Worm (Caenorhabditis elegans): ENCODE data around the gene idpp-5.

The idpp-5 gene

ce11 chrX:3762410-3762809 lies 30.2 kb downstream of the idpp-5 start, which contains the start of gene T14G12.11:
Gene T14G12.11, minus strand, starts transcription at chrX:3762547.
- TF ChIP-seq nhr-77 (tag; optimal IDR thresholded peaks at IDR 0.05): no peak
- TF ChIP-seq pha-4 (tag; optimal IDR thresholded peaks at IDR 0.05): no peak
- no peak for TF ChIP-seq fos-1 (tag; optimal IDR thresholded peaks at IDR 0.05)
- no peak for TF ChIP-seq elt-2 (tag; optimal IDR thresholded peaks at IDR 0.05)
- no peak for TF ChIP-seq unc-39 (tag; optimal IDR thresholded peaks at IDR 0.05)
- TF ChIP-seq zag-1 (tag; optimal IDR thresholded peaks at IDR 0.05): no peak
- TF ChIP-seq ceh-9 (tag; optimal IDR thresholded peaks at IDR 0.05): no peak
- TF ChIP-seq fkh-2 (tag; optimal IDR thresholded peaks at IDR 0.05): no peak
- no peak for TF ChIP-seq nhr-12 (tag; optimal IDR thresholded peaks at IDR 0.05)
- no peak for TF ChIP-seq lsy-12 (tag; optimal IDR thresholded peaks at IDR 0.05)
- no peak for TF ChIP-seq ztf-4 (tag; optimal IDR thresholded peaks at IDR 0.05)
- TF ChIP-seq egl-27 (tag; optimal IDR thresholded peaks at IDR 0.05): no peak
- no peak for TF ChIP-seq hmg-11 (tag; optimal IDR thresholded peaks at IDR 0.05)
- no peak for TF ChIP-seq nhr-237 (tag; optimal IDR thresholded peaks at IDR 0.05)
- no peak for TF ChIP-seq lin-39 (tag; optimal IDR thresholded peaks at IDR 0.05)
- no peak for TF ChIP-seq lin-15B (tag; optimal IDR thresholded peaks at IDR 0.05)
- no peak for TF ChIP-seq snpc-4 (tag; optimal IDR thresholded peaks at IDR 0.05)
- no peak for TF ChIP-seq unc-62 (GFP tag; optimal IDR thresholded peaks at IDR 0.05)
- TF ChIP-seq nhr-28 (tag; optimal IDR thresholded peaks at IDR 0.05): no peak
- TF ChIP-seq elt-1 (tag; optimal IDR thresholded peaks at IDR 0.05): no peak

DNA sequence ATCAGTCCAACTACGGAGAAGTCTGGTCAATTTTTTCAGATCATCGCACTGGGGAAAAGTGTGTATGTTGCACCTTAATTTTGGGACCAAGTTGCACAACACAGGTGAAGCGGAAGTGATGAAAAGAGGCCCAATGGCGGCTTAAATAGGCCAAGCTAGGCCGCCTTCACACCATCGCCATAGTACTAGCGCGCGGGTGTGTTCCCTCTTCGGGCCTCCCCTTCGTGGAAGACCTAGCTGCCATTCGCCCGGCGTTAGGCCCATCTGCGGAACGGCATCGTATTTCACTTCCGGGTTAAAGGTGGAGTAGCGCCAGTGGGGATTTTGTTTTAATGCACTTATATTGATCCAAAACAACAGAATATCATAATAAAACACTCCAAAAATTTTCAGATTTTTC lies 32.8 kb downstream of the idpp-5 start:
- no peak for TF ChIP-seq jun-1 (tag; optimal IDR thresholded peaks at IDR 0.05)
- no peak for TF ChIP-seq egl-5 (tag; optimal IDR thresholded peaks at IDR 0.05)
- TF ChIP-seq daf-12 (tag; optimal IDR thresholded peaks at IDR 0.05): no peak
- no peak for TF ChIP-seq ZK546.5 (tag; optimal IDR thresholded peaks at IDR 0.05)
- TF ChIP-seq R02D3.7 (tag; optimal IDR thresholded peaks at IDR 0.05): no peak
- TF ChIP-seq nhr-25 (tag; optimal IDR thresholded peaks at IDR 0.05): no peak
- TF ChIP-seq elt-3 (tag; optimal IDR thresholded peaks at IDR 0.05): no peak
- TF ChIP-seq fkh-2 (tag; optimal IDR thresholded peaks at IDR 0.05): no peak
- no peak for TF ChIP-seq ztf-11 (tag; optimal IDR thresholded peaks at IDR 0.05)
- no peak for TF ChIP-seq zag-1 (tag; optimal IDR thresholded peaks at IDR 0.05)
- no peak for TF ChIP-seq unc-62 (GFP tag; optimal IDR thresholded peaks at IDR 0.05)

DNA sequence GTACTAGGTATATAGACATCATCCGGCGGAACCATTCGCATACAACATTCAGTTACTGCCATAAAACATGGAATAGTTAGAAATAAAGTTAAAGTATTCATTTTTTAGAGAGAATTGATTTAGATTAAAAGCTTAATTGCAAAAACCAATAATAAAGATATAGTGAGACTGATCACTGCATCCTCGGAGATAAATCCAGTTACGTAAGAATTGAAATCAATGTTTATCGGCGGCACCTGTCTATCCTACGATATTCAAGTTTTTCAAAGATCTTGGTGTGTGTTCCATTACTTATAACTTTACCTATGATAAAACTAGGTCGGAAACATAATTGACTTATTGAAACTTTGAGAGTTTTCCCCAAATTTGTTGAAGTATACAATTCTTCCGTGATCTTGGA lies 33.3 kb downstream of the idpp-5 start, which contains the start of gene T14G12.6:
Gene T14G12.6 (minus strand): TSS at position 101 of the 400 bp plus-strand sequence.
- TF ChIP-seq ztf-4 (tag; optimal IDR thresholded peaks at IDR 0.05) (no peak), jun-1 (tag; optimal IDR thresholded peaks at IDR 0.05) (no peak)

DNA sequence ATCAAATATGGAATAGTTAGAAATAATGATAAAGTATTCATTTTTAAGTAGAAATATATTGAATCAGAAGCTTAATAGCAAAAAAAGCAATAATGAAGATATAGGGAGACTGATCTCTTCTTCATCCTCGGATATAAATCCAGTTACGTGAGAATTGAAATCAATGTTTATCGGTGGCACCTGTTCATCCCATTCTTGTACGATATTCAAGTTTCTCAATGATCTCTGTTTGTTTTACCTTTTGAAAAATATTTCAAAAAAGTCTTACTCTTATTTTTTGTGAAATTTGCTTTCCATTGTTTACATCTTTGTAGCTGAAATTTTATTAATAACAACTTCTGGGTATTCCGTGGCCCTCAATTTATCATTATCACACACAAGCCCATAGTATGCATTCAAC lies 34.2 kb downstream of the idpp-5 start, which contains the start of gene T14G12.12:
Gene T14G12.12 (minus strand): TSS at position 101 of the 400 bp plus-strand sequence.
- TF ChIP-seq nhr-12 (tag; optimal IDR thresholded peaks at IDR 0.05) (no peak), ztf-11 (tag; optimal IDR thresholded peaks at IDR 0.05) (no peak), zag-1 (tag; optimal IDR thresholded peaks at IDR 0.05) (no peak)

DNA sequence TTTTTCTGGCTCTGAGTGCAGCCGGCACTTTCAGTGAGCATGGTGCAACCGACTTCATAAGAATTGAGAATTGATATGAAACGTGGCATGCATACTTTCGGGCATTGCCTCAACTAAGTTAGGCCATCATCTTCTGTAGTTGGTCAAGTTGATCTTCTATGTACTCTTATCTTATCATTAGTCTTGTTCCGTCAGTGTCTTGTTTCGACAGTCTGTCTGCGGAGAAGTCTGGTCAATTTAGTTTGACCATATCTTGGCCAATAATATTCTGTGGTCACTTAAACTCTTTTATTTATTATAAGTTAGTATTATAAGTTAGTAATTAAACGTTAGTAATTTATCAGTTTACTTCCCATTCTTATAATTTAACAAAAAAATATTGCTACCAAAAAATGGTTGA lies 36.4 kb downstream of the idpp-5 start:
- peak in 1 of 3 experiments; percentile 88 for TF ChIP-seq elt-3 (tag; optimal IDR thresholded peaks at IDR 0.05)
- no peak for TF ChIP-seq skn-1 (tag; optimal IDR thresholded peaks at IDR 0.05)

- TF ChIP-seq tbx-2 (tag; optimal IDR thresholded peaks at IDR 0.05): no peak
- peak in 1 of 3 experiments; percentile 11 for TF ChIP-seq elt-3 (tag; optimal IDR thresholded peaks at IDR 0.05)
These were observed 36.9 kb downstream of the idpp-5 start for ce11 chrX:3755753-3756152.

DNA sequence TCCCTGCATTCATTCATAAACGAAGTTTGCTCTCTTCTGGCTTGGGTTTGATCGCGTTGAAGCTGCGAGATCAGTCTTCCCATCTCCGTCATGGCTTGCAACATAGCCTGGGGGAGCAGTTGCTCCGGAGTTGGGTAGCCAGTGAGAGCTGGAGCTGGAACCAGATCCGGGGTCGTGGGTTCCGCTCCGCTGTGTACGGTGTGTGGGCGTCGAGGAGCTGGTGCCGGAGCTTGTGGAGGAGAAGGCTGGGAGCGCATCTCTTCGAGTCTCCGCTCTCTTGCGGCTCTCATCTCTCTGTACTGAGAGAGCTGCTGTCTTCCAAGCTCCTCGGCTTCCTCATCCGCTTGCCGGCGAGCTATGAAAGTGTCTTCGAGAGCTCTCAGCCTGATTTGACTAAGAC lies 40.2 kb downstream of the idpp-5 start:
- TF ChIP-seq hmg-11 (tag; optimal IDR thresholded peaks at IDR 0.05): no peak
- TF ChIP-seq nhr-11 (tag; optimal IDR thresholded peaks at IDR 0.05): no peak
- TF ChIP-seq sea-2 (GFP tag; optimal IDR thresholded peaks at IDR 0.05): no peak
- TF ChIP-seq lin-39 (tag; optimal IDR thresholded peaks at IDR 0.05): no peak
- TF ChIP-seq daf-12 (tag; optimal IDR thresholded peaks at IDR 0.05): no peak
- no peak for TF ChIP-seq ztf-4 (tag; optimal IDR thresholded peaks at IDR 0.05)
